Fruit fly (Drosophila melanogaster) Kc167 (cell line): Measurements from ENCODE around the gene Mlp84B.

Source experiments
- Myc ChIP-seq: fragments of >200 bp; optimal IDR thresholded peaks from 2 replicates; lab custom pipeline; 2017; ENCODE audit warnings: missing external identifiers
- Sin3A ChIP-seq: fragments of >200 bp; optimal IDR thresholded peaks from 2 replicates; lab custom pipeline; 2018; ENCODE audit warnings: missing external identifiers
- h ChIP-seq: fragments of >200 bp; optimal IDR thresholded peaks from 3 replicates; lab custom pipeline; 2018; ENCODE audit warnings: missing external identifiers
- insv ChIP-seq: fragments of >200 bp; optimal IDR thresholded peaks from 3 replicates; lab custom pipeline; 2018; ENCODE audit warnings: missing external identifiers
- psq ChIP-seq: fragments of >200 bp; optimal IDR thresholded peaks from 2 replicates; lab custom pipeline; 2017; ENCODE audit warnings: missing external identifiers
- ttk ChIP-seq: sonication (Bioruptor generic); optimal IDR thresholded peaks from 2 replicates; lab custom pipeline; 2017; ENCODE audit warnings: missing external identifiers

DNA sequence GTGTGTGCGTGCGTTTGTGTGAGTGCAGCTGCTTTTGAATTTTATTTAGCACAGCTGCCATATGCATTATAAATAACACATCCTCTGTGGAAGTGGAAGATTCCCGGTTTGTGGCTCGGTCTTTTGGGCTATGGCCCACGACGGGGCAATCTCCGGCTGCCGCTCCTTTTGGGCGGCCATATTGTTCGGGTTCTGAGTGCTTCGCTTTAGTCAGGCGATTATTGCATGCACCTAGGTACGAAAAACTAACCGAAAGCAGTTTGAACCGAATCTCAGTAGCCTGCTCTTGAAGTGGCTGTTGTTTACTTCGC lies 42.5 kb downstream of the Mlp84B start:
- TF ChIP-seq Myc (lab: Kevin White, UChicago): no peak
- TF ChIP-seq h: no peak
- no peak for TF ChIP-seq psq (lab: Kevin White, UChicago)
- no peak for TF ChIP-seq ttk (lab: Kevin White, UChicago)
- TF ChIP-seq insv (lab: Kevin White, UChicago): no peak
- no peak for TF ChIP-seq Sin3A (lab: Kevin White, UChicago)
